Worm (Caenorhabditis elegans): Measurements from ENCODE around the gene nyn-1.

ce11 chrIV:13694600-13694999 is 7.8 kb upstream of the nyn-1 start:
- TF ChIP-seq flt-1 (GFP tag; IDR thresholded peaks at IDR 0.05) = no peak
- no peak for TF ChIP-seq ztf-23 (GFP tag; IDR thresholded peaks at IDR 0.05)
- no peak for TF ChIP-seq cog-1 (tag; optimal IDR thresholded peaks at IDR 0.05)
- TF ChIP-seq ztf-29 (GFP tag; IDR thresholded peaks at IDR 0.05) = no peak
- TF ChIP-seq tab-1 (GFP tag; IDR thresholded peaks at IDR 0.05) = no peak
- TF ChIP-seq T22C8.4 (GFP tag; IDR thresholded peaks at IDR 0.05) = no peak
- no peak for TF ChIP-seq med-1 (GFP tag; optimal IDR thresholded peaks at IDR 0.05; ENCODE audit: insufficient read depth)

Data from whole organism, midembryonic.